Worm (Caenorhabditis elegans) whole organism, mixed stage, embryonic: ENCODE results near the gene C11D2.7.

Experiments used
- blmp-1 ChIP-seq: fragments of 150-350 bp; optimal IDR thresholded peaks from 2 replicates; lab custom pipeline; 2014; ENCODE audit warnings: missing biosample characterization, missing genetic modification characterization
- ceh-39 ChIP-seq: fragments of 150-350 bp; optimal IDR thresholded peaks from 2 replicates; lab custom pipeline; 2014; ENCODE audit warnings: missing biosample characterization, missing genetic modification characterization
- elt-3 ChIP-seq: fragments of 150-350 bp; optimal IDR thresholded peaks from 2 replicates; lab custom pipeline; 2014; ENCODE audit warnings: missing biosample characterization, missing genetic modification characterization
- mab-5 ChIP-seq: fragments of 150-350 bp; optimal IDR thresholded peaks from 2 replicates; lab custom pipeline; 2014; ENCODE audit warnings: missing biosample characterization, missing genetic modification characterization
- mep-1 ChIP-seq: fragments of 150-350 bp; optimal IDR thresholded peaks from 2 replicates; lab custom pipeline; 2017; ENCODE audit warnings: missing biosample characterization, missing genetic modification reagents, missing genetic modification characterization, inconsistent platforms
- nhr-12 ChIP-seq: fragments of 150-350 bp; optimal IDR thresholded peaks from 2 replicates; lab custom pipeline; 2014; ENCODE audit warnings: missing biosample characterization, missing genetic modification characterization
- snpc-4 ChIP-seq: fragments of 150-350 bp; optimal IDR thresholded peaks from 2 replicates; lab custom pipeline; 2014; ENCODE audit warnings: missing biosample characterization, missing genetic modification characterization
- unc-62 ChIP-seq: fragments of 150-350 bp; optimal IDR thresholded peaks from 2 replicates; lab custom pipeline; 2014; ENCODE audit warnings: missing biosample characterization, missing genetic modification reagents, missing genetic modification characterization

ce11 chrIV:6201769-6202168, 46.6 kb upstream of the C11D2.7 start, which contains the start of gene tkr-2:
- TF ChIP-seq nhr-12: no peak
- no peak for TF ChIP-seq ceh-39 (tag; lab: Kevin White, UChicago)
- TF ChIP-seq mep-1 (tag; lab: Kevin White, UChicago): no peak
- TF ChIP-seq mab-5 (tag; lab: Kevin White, UChicago): no peak
- TF ChIP-seq elt-3 (tag; lab: Kevin White, UChicago): no peak
- no peak for TF ChIP-seq blmp-1
- no peak for TF ChIP-seq snpc-4 (tag; lab: Kevin White, UChicago)
- no peak for TF ChIP-seq unc-62 (GFP tag; lab: Kevin White, UChicago)
